Worm (Caenorhabditis elegans): ENCODE data around the gene H01M10.2.

ce11 chrX:2559399-2559798, 26.2 kb downstream of the H01M10.2 start:
- TF ChIP-seq elt-3 (tag; optimal IDR thresholded peaks at IDR 0.05): no peak
- TF ChIP-seq ama-1 (optimal IDR thresholded peaks at IDR 0.05): no peak
- TF ChIP-seq fkh-10 (GFP tag; optimal IDR thresholded peaks at IDR 0.05): no peak
- TF ChIP-seq daf-12 (tag; optimal IDR thresholded peaks at IDR 0.05): no peak
- TF ChIP-seq fos-1 (tag; optimal IDR thresholded peaks at IDR 0.05): no peak
- no peak for TF ChIP-seq nhr-77 (tag; optimal IDR thresholded peaks at IDR 0.05)
- peak; percentile 53 for TF ChIP-seq nfya-1 (tag; optimal IDR thresholded peaks at IDR 0.05; ENCODE audit: insufficient read depth)
